Worm (Caenorhabditis elegans): ENCODE results near the gene clec-35.

DNA sequence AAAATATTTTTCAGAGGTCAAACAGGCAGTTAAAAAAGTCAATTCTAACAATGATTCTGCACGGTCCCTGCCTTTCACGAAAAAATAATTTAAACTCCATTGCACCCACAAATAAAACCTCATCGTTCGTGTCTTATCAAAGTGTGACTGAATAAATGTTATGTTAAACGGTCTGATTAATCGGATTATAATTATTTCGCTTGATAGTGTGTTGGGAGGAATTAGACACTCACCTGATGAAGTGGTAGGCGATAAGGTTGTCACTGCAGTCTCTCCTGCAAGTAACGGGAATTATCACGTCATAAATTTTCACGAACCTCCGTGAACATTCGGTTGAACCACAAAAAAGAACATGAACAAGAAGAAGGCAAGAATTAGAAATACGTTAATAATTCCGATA lies 13.6 kb downstream of the clec-35 start:
- no peak for TF ChIP-seq nhr-11 (tag; optimal IDR thresholded peaks at IDR 0.05)
- no peak for TF ChIP-seq nhr-10 (tag; optimal IDR thresholded peaks at IDR 0.05)
- TF ChIP-seq nhr-21 (tag; optimal IDR thresholded peaks at IDR 0.05): no peak
- TF ChIP-seq elt-1 (tag; optimal IDR thresholded peaks at IDR 0.05): no peak
- TF ChIP-seq ztf-11 (tag; optimal IDR thresholded peaks at IDR 0.05): no peak
- no peak for TF ChIP-seq lsy-2 (tag; optimal IDR thresholded peaks at IDR 0.05)
- TF ChIP-seq zag-1 (tag; optimal IDR thresholded peaks at IDR 0.05): no peak
- TF ChIP-seq alr-1 (tag; optimal IDR thresholded peaks at IDR 0.05): no peak
- no peak for TF ChIP-seq unc-39 (tag; optimal IDR thresholded peaks at IDR 0.05)
- TF ChIP-seq ceh-82 (tag; optimal IDR thresholded peaks at IDR 0.05): no peak
- no peak for TF ChIP-seq unc-55 (GFP tag; optimal IDR thresholded peaks at IDR 0.05)
- TF ChIP-seq nhr-77 (tag; optimal IDR thresholded peaks at IDR 0.05): no peak
- no peak for TF ChIP-seq nhr-129 (tag; optimal IDR thresholded peaks at IDR 0.05)
- no peak for TF ChIP-seq lin-11 (tag; optimal IDR thresholded peaks at IDR 0.05)

All from whole organism, L2 larva.